Fruit fly (Drosophila melanogaster): Measurements from ENCODE around the gene CG7888.

- no peak for TF ChIP-seq woc (GFP tag; optimal IDR thresholded peaks at IDR 0.05)
- TF ChIP-seq psq (GFP tag; optimal IDR thresholded peaks at IDR 0.05): peak; percentile 94
- no peak for TF ChIP-seq rgr (GFP tag; optimal IDR thresholded peaks at IDR 0.05)
- no peak for TF ChIP-seq pan (optimal IDR thresholded peaks at IDR 0.05)
- no peak for TF ChIP-seq dmrt93B (GFP tag; optimal IDR thresholded peaks at IDR 0.05)
- TF ChIP-seq foxo (GFP tag; optimal IDR thresholded peaks at IDR 0.05): no peak
- no peak for TF ChIP-seq br (GFP tag; optimal IDR thresholded peaks at IDR 0.05)
Measured at dm6 chr3L:11092610-11092961, 38.8 kb downstream of the CG7888 start.

Measured in whole organism, wandering third instar larva.